Worm (Caenorhabditis elegans) whole organism, mixed stage, embryonic: ENCODE measurements around the gene msp-78.

Source experiments
- elt-1 ChIP-seq: sonication (generic microtip); optimal IDR thresholded peaks from 2 replicates; lab custom pipeline; 2017; ENCODE audit warnings: missing genetic modification characterization, mild to moderate bottlenecking, missing compliant biosample characterization, antibody characterized with exemption, moderate library complexity, borderline replicate concordance; ENCODE audit not compliant: insufficient read depth
- elt-3 ChIP-seq: fragments of 150-350 bp; optimal IDR thresholded peaks from 2 replicates; lab custom pipeline; 2014; ENCODE audit warnings: missing biosample characterization, missing genetic modification characterization
- lsy-2 ChIP-seq: fragments of 150-350 bp; optimal IDR thresholded peaks from 2 replicates; lab custom pipeline; 2014; ENCODE audit warnings: missing biosample characterization, missing genetic modification characterization
- mab-5 ChIP-seq: fragments of 150-350 bp; optimal IDR thresholded peaks from 2 replicates; lab custom pipeline; 2014; ENCODE audit warnings: missing biosample characterization, missing genetic modification characterization
- mep-1 ChIP-seq: fragments of 150-350 bp; optimal IDR thresholded peaks from 2 replicates; lab custom pipeline; 2017; ENCODE audit warnings: missing biosample characterization, missing genetic modification reagents, missing genetic modification characterization, inconsistent platforms
- nhr-76 ChIP-seq: sonication (generic microtip); optimal IDR thresholded peaks from 2 replicates; lab custom pipeline; 2017; ENCODE audit warnings: missing biosample characterization, missing genetic modification characterization
- snpc-4 ChIP-seq: fragments of 150-350 bp; optimal IDR thresholded peaks from 2 replicates; lab custom pipeline; 2014; ENCODE audit warnings: missing biosample characterization, missing genetic modification characterization
- unc-62 ChIP-seq: fragments of 150-350 bp; optimal IDR thresholded peaks from 2 replicates; lab custom pipeline; 2014; ENCODE audit warnings: missing biosample characterization, missing genetic modification reagents, missing genetic modification characterization
- ztf-11 ChIP-seq: fragments of 150-350 bp; optimal IDR thresholded peaks from 2 replicates; lab custom pipeline; 2014; ENCODE audit warnings: missing biosample characterization, missing genetic modification characterization

DNA sequence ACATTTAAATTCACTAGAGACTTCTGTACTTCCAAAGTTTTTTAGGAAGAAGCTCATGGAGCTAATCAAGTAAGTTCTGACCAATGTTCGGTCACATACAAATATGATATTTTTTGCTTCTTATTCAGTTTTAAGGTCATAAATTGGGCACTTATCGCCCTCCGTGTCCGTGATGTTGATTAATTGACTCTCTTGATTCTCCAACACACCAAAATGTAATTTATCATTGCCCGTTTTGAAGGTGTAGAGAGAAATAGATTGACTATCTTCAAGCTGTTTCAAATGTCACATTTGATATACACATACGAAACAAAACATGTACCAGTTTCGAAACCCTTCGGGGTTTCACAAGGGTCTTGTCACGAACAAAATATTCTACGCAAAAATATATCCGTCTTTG is 20.9 kb downstream of the msp-78 start:
- TF ChIP-seq mep-1 (no peak), elt-1 (tag; lab: Kevin White, UChicago) (no peak), elt-3 (no peak), snpc-4 (tag; lab: Kevin White, UChicago) (no peak), mab-5 (no peak), ztf-11 (no peak), unc-62 (GFP tag; lab: Kevin White, UChicago) (no peak), nhr-76 (tag; lab: Kevin White, UChicago) (no peak), lsy-2 (tag; lab: Kevin White, UChicago) (no peak)
